Worm (Caenorhabditis elegans): ENCODE measurements around the gene Y14H12A.1.

DNA sequence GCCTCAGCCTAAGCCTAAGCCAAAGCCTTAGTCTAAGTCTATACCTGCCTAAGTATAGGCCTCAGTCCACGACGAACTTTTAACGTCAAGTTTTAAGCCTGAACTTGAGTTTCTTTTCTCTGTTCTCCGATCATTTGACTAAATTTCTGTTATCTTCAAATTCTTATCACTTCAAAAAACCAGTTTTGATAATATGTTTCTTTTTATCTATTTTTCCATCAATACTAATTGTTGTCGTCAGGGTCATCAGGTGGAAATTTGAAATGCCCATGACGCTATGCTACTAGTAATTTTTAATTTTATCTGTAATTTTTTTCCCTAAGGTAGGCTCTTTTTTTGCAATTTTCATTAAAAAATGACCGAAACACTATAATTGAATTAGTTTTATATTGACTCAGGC is 18.5 kb downstream of the Y14H12A.1 start:
- no peak for TF ChIP-seq pha-4 (tag; optimal IDR thresholded peaks at IDR 0.05)
- no peak for TF ChIP-seq nhr-11 (tag; optimal IDR thresholded peaks at IDR 0.05)
- TF ChIP-seq npax-4 (tag; optimal IDR thresholded peaks at IDR 0.05), result no peak
- no peak for TF ChIP-seq fkh-6 (tag; optimal IDR thresholded peaks at IDR 0.05)
- no peak for TF ChIP-seq fkh-10 (GFP tag; optimal IDR thresholded peaks at IDR 0.05)
- no peak for TF ChIP-seq unc-42 (tag; optimal IDR thresholded peaks at IDR 0.05)
- TF ChIP-seq ceh-34 (tag; optimal IDR thresholded peaks at IDR 0.05), result no peak
- TF ChIP-seq ceh-9 (tag; optimal IDR thresholded peaks at IDR 0.05), result no peak
- no peak for TF ChIP-seq dve-1 (tag; optimal IDR thresholded peaks at IDR 0.05)
- no peak for TF ChIP-seq F13H6.1 (tag; optimal IDR thresholded peaks at IDR 0.05)
